Fruit fly (Drosophila melanogaster) whole organism, embryonic: Measurements from ENCODE around the gene CG18063.

Experiments
- Bgb ChIP-seq: fragments of 200-800 bp; sonication (Bioruptor generic); IDR thresholded peaks from 2 replicates; pipeline ENCODE4 v1.3.6; 2022; ENCODE audit warnings: missing biosample characterization, missing genetic modification characterization; ENCODE audit not compliant: partially characterized antibody
- CG10431 ChIP-seq: fragments of 200-800 bp; sonication (Bioruptor generic); optimal IDR thresholded peaks from 3 replicates; lab custom pipeline; 2018; ENCODE audit warnings: missing biosample characterization, mild to moderate bottlenecking, missing genetic modification characterization
- CG10959 ChIP-seq: fragments of 200-800 bp; sonication (Bioruptor generic); IDR thresholded peaks from 2 replicates; pipeline ENCODE4 v1.3.6; 2022; ENCODE audit warnings: missing biosample characterization, missing genetic modification characterization
- CG11398 ChIP-seq: fragments of 200-800 bp; sonication (Bioruptor generic); optimal IDR thresholded peaks from 2 replicates; lab custom pipeline; 2016; ENCODE audit warnings: missing biosample characterization, missing genetic modification characterization
- CG14860 ChIP-seq: fragments of 200-800 bp; sonication (Bioruptor generic); IDR thresholded peaks from 3 replicates; pipeline ENCODE4 v1.3.6; 2022; ENCODE audit warnings: missing biosample characterization, missing genetic modification characterization; ENCODE audit not compliant: partially characterized antibody
- CG14965 ChIP-seq: fragments of 200-800 bp; sonication (Bioruptor generic); optimal IDR thresholded peaks from 2 replicates; lab custom pipeline; 2016; ENCODE audit warnings: missing biosample characterization, missing genetic modification characterization, borderline replicate concordance
- CG1602 ChIP-seq: fragments of 200-800 bp; sonication (Bioruptor generic); optimal IDR thresholded peaks from 3 replicates; lab custom pipeline; 2016; ENCODE audit warnings: missing biosample characterization, missing genetic modification characterization
- CG16779 ChIP-seq: fragments of 200-800 bp; sonication (Bioruptor generic); IDR thresholded peaks from 2 replicates; pipeline ENCODE4 v1.3.6; 2022; ENCODE audit warnings: missing biosample characterization, missing genetic modification characterization
- CG32532 ChIP-seq: fragments of 200-800 bp; sonication (Bioruptor generic); IDR thresholded peaks from 2 replicates; pipeline ENCODE4 v1.3.6; 2022; ENCODE audit warnings: missing biosample characterization, missing genetic modification characterization
- CG34376 ChIP-seq: fragments of 200-800 bp; sonication (Bioruptor generic); optimal IDR thresholded peaks from 2 replicates; lab custom pipeline; 2018; ENCODE audit warnings: missing biosample characterization, mild to moderate bottlenecking, missing genetic modification characterization
- CG42726 ChIP-seq: fragments of 200-800 bp; sonication (Bioruptor generic); IDR thresholded peaks from 2 replicates; pipeline ENCODE4 v1.3.6; 2022; ENCODE audit warnings: missing biosample characterization, missing genetic modification characterization; ENCODE audit not compliant: partially characterized antibody
- CG43689 ChIP-seq: fragments of 200-800 bp; sonication (Bioruptor generic); IDR thresholded peaks from 2 replicates; pipeline ENCODE4 v1.3.6; 2022; ENCODE audit warnings: missing biosample characterization, missing genetic modification characterization
- CG6254 ChIP-seq: fragments of 200-800 bp; sonication (Bioruptor generic); optimal IDR thresholded peaks from 3 replicates; lab custom pipeline; 2017; ENCODE audit warnings: mild to moderate bottlenecking, missing biosample characterization, missing genetic modification reagents, missing genetic modification characterization
- CG8478 ChIP-seq: fragments of >200 bp; optimal IDR thresholded peaks from 2 replicates; lab custom pipeline; 2018
- CG8944 ChIP-seq: fragments of 200-800 bp; sonication (Bioruptor generic); optimal IDR thresholded peaks from 3 replicates; lab custom pipeline; 2016; ENCODE audit warnings: missing biosample characterization, missing genetic modification characterization
- CG9437 ChIP-seq: fragments of 200-800 bp; sonication (Bioruptor generic); optimal IDR thresholded peaks from 2 replicates; lab custom pipeline; 2018; ENCODE audit warnings: missing biosample characterization, mild to moderate bottlenecking, missing genetic modification characterization
- CTCF ChIP-seq: fragments of 200-800 bp; sonication (Bioruptor generic); optimal IDR thresholded peaks from 2 replicates; lab custom pipeline; 2017; ENCODE audit warnings: missing biosample characterization, mild to moderate bottlenecking, missing genetic modification characterization, moderate library complexity
- CoRest ChIP-seq: fragments of 200-800 bp; sonication (Bioruptor generic); optimal IDR thresholded peaks from 3 replicates; lab custom pipeline; 2018; ENCODE audit warnings: missing biosample characterization, mild to moderate bottlenecking, missing genetic modification characterization, moderate library complexity
- CrebB ChIP-seq: fragments of 200-800 bp; sonication (Bioruptor generic); optimal IDR thresholded peaks from 3 replicates; lab custom pipeline; 2018; ENCODE audit warnings: missing biosample characterization, mild to moderate bottlenecking, missing genetic modification characterization
- Dll ChIP-seq: fragments of 200-800 bp; sonication (Bioruptor generic); IDR thresholded peaks from 4 replicates; pipeline ENCODE4 v1.3.6; 2022; ENCODE audit warnings: missing biosample characterization, missing genetic modification characterization; ENCODE audit not compliant: partially characterized antibody
- Fer3 ChIP-seq: fragments of 200-800 bp; sonication (Bioruptor generic); optimal IDR thresholded peaks from 2 replicates; lab custom pipeline; 2018; ENCODE audit warnings: missing biosample characterization, mild to moderate bottlenecking, missing genetic modification characterization, moderate library complexity
- GATAe ChIP-seq: fragments of 200-800 bp; sonication (Bioruptor generic); conservative IDR thresholded peaks from 2 replicates; pipeline ENCODE4 v1.3.6; 2022; ENCODE audit warnings: missing biosample characterization, missing genetic modification characterization
- Gsc ChIP-seq: fragments of 200-800 bp; sonication (Bioruptor generic); IDR thresholded peaks from 2 replicates; pipeline ENCODE4 v1.3.6; 2022; ENCODE audit warnings: missing biosample characterization, missing genetic modification characterization
- HHEX ChIP-seq: fragments of 200-800 bp; sonication (Bioruptor generic); optimal IDR thresholded peaks from 3 replicates; lab custom pipeline; 2017; ENCODE audit warnings: missing biosample characterization, mild to moderate bottlenecking, missing genetic modification characterization, missing genetic modification reagents
- Hey ChIP-seq: fragments of 200-800 bp; sonication (Bioruptor generic); optimal IDR thresholded peaks from 3 replicates; lab custom pipeline; 2018; ENCODE audit warnings: missing biosample characterization, mild to moderate bottlenecking, missing genetic modification characterization
- Hr51 ChIP-seq, 2 experiments: fragments of 200-800 bp; sonication (Bioruptor generic); optimal IDR thresholded peaks; 2 replicates in 1 of 2; 3 replicates in 1 of 2; lab custom pipeline; 2016 to 2018; ENCODE audit warnings: missing biosample characterization in 2 of 2, missing genetic modification characterization in 2 of 2, mild to moderate bottlenecking in 1 of 2, moderate library complexity in 1 of 2
- Meics ChIP-seq: fragments of 200-800 bp; sonication (Bioruptor generic); optimal IDR thresholded peaks from 2 replicates; lab custom pipeline; 2017; ENCODE audit warnings: missing biosample characterization, mild to moderate bottlenecking, missing genetic modification characterization
- Sry-β ChIP-seq: fragments of 200-800 bp; sonication (Bioruptor generic); optimal IDR thresholded peaks from 2 replicates; lab custom pipeline; 2018; ENCODE audit warnings: missing biosample characterization, mild to moderate bottlenecking, missing genetic modification characterization, moderate library complexity
- bbx ChIP-seq: fragments of 200-800 bp; sonication (Bioruptor generic); IDR thresholded peaks from 2 replicates; pipeline ENCODE4 v1.3.6; 2022; ENCODE audit warnings: missing biosample characterization, missing genetic modification characterization; ENCODE audit not compliant: partially characterized antibody
- cas ChIP-seq: fragments of 200-800 bp; sonication (Bioruptor generic); IDR thresholded peaks from 2 replicates; pipeline ENCODE4 v1.3.6; 2022; ENCODE audit warnings: missing biosample characterization, missing genetic modification characterization
- da ChIP-seq: fragments of 200-800 bp; sonication (Bioruptor generic); optimal IDR thresholded peaks from 2 replicates; lab custom pipeline; 2016; ENCODE audit warnings: missing biosample characterization, missing genetic modification characterization
- disco-r ChIP-seq: fragments of 200-800 bp; sonication (Bioruptor generic); optimal IDR thresholded peaks from 2 replicates; lab custom pipeline; 2016; ENCODE audit warnings: missing biosample characterization, missing genetic modification characterization
- fd3F ChIP-seq: fragments of 200-800 bp; sonication (Bioruptor generic); optimal IDR thresholded peaks from 2 replicates; lab custom pipeline; 2018; ENCODE audit warnings: missing biosample characterization, mild to moderate bottlenecking, missing genetic modification characterization, moderate library complexity
- fru ChIP-seq: fragments of >200 bp; optimal IDR thresholded peaks from 2 replicates; lab custom pipeline; 2017
- gem ChIP-seq: fragments of 200-800 bp; sonication (Bioruptor generic); optimal IDR thresholded peaks from 2 replicates; lab custom pipeline; 2019; ENCODE audit warnings: missing biosample characterization, mild to moderate bottlenecking, missing genetic modification characterization, moderate library complexity
- gro ChIP-seq: fragments of 200-800 bp; sonication (Bioruptor generic); optimal IDR thresholded peaks from 2 replicates; lab custom pipeline; 2016; ENCODE audit warnings: missing biosample characterization, missing genetic modification characterization
- hb ChIP-seq: fragments of 200-800 bp; sonication (Bioruptor generic); IDR thresholded peaks from 3 replicates; pipeline ENCODE4 v1.3.6; 2022; ENCODE audit warnings: missing biosample characterization, missing genetic modification characterization; ENCODE audit not compliant: partially characterized antibody
- knrl ChIP-seq: fragments of 200-800 bp; sonication (Bioruptor generic); IDR thresholded peaks from 3 replicates; pipeline ENCODE4 v1.3.6; 2022; ENCODE audit warnings: missing biosample characterization, missing genetic modification characterization; ENCODE audit not compliant: partially characterized antibody
- lola ChIP-seq, 3 experiments: fragments of >200 bp in 2 of 3; fragments of 200-800 bp in 1 of 3; sonication (Bioruptor generic) in 1 of 3; optimal IDR thresholded peaks; 2 replicates each; lab custom pipeline; 2017 to 2019; ENCODE audit warnings: missing biosample characterization in 3 of 3, missing genetic modification characterization in 3 of 3, mild to moderate bottlenecking in 1 of 3, moderate library complexity in 1 of 3
- nerfin-2 ChIP-seq: fragments of 200-800 bp; sonication (Bioruptor generic); IDR thresholded peaks from 2 replicates; pipeline ENCODE4 v1.3.6; 2022; ENCODE audit warnings: missing biosample characterization, missing genetic modification characterization; ENCODE audit not compliant: partially characterized antibody
- pho ChIP-seq: fragments of 200-800 bp; sonication (Bioruptor generic); optimal IDR thresholded peaks from 2 replicates; lab custom pipeline; 2016; ENCODE audit warnings: missing biosample characterization, missing genetic modification characterization
- pita ChIP-seq: fragments of 200-800 bp; sonication (Bioruptor generic); optimal IDR thresholded peaks from 2 replicates; lab custom pipeline; 2017; ENCODE audit warnings: missing biosample characterization, mild to moderate bottlenecking, missing genetic modification characterization
- pros ChIP-seq: fragments of 200-800 bp; sonication (Bioruptor generic); optimal IDR thresholded peaks from 3 replicates; lab custom pipeline; 2019; ENCODE audit warnings: missing biosample characterization, mild to moderate bottlenecking, missing genetic modification characterization, moderate library complexity
- ranshi ChIP-seq: fragments of 200-800 bp; sonication (Bioruptor generic); IDR thresholded peaks from 2 replicates; pipeline ENCODE4 v1.3.6; 2022; ENCODE audit warnings: missing biosample characterization, missing genetic modification characterization
- repo ChIP-seq: fragments of 200-800 bp; sonication (Bioruptor generic); optimal IDR thresholded peaks from 2 replicates; lab custom pipeline; 2016; ENCODE audit warnings: missing biosample characterization, missing genetic modification characterization
- tll ChIP-seq, 2 experiments: fragments of 200-800 bp in 1 of 2; fragments of >200 bp in 1 of 2; sonication (Bioruptor generic) in 1 of 2; optimal IDR thresholded peaks; 2 replicates each; lab custom pipeline; 2017 to 2019; ENCODE audit warnings: missing biosample characterization in 2 of 2, missing genetic modification characterization in 2 of 2, mild to moderate bottlenecking in 1 of 2, moderate library complexity in 1 of 2
- vnd ChIP-seq: fragments of 200-800 bp; sonication (Bioruptor generic); IDR thresholded peaks from 3 replicates; pipeline ENCODE4 v1.3.6; 2022; ENCODE audit warnings: missing biosample characterization, missing genetic modification characterization; ENCODE audit not compliant: partially characterized antibody
- wdn ChIP-seq: fragments of 200-800 bp; sonication (Bioruptor generic); IDR thresholded peaks from 2 replicates; pipeline ENCODE4 v1.3.6; 2022; ENCODE audit warnings: missing biosample characterization, missing genetic modification characterization

The CG18063 gene

dm6 chr2L:15908496-15909276 lies 49.0 kb upstream of the CG18063 start (continued):
- TF ChIP-seq CG10431 = peak; percentile 84
- TF ChIP-seq Meics (GFP tag; lab: Kevin White, UChicago) = peak; percentile 69
- TF ChIP-seq CG14965 (GFP tag; lab: Kevin White, UChicago) = no peak
- TF ChIP-seq tll (GFP tag; optimal IDR thresholded peaks at IDR 0.05; lab: Kevin White, UChicago) = no peak
- peak; percentile 29; the same call in 1 of the 2 replicates for TF ChIP-seq Bgb (GFP tag; lab: Robert Waterston, UW)
- TF ChIP-seq fd3F (GFP tag; lab: Kevin White, UChicago) = peak; percentile 37
- peak in 1 of 2 experiments; percentile 86 for TF ChIP-seq Hr51 (GFP tag; optimal IDR thresholded peaks at IDR 0.05; lab: Kevin White, UChicago)
- no peak for TF ChIP-seq GATAe
- peak; percentile 12 for TF ChIP-seq HHEX (GFP tag; lab: Kevin White, UChicago)
- TF ChIP-seq ranshi (GFP tag; lab: Robert Waterston, UW) = no peak
- no peak for TF ChIP-seq cas
- TF ChIP-seq wdn (GFP tag; lab: Robert Waterston, UW) = no peak
- no peak for TF ChIP-seq CG16779
- TF ChIP-seq Hey (tag; lab: Kevin White, UChicago) = peak; percentile 15
- TF ChIP-seq CG11398 (GFP tag; lab: Kevin White, UChicago) = no peak
- no peak for TF ChIP-seq Gsc
- no peak for TF ChIP-seq CTCF (GFP tag; lab: Kevin White, UChicago)
- peak; percentile 88 for TF ChIP-seq CG34376 (GFP tag; lab: Kevin White, UChicago)
- TF ChIP-seq vnd (GFP tag; lab: Robert Waterston, UW) = no peak
- TF ChIP-seq CG1602 = peak; percentile 37
- peak; percentile 35 for TF ChIP-seq Sry-β (GFP tag; lab: Kevin White, UChicago)
- TF ChIP-seq CG8944 = no peak
- peak; percentile 79 for TF ChIP-seq CG9437 (GFP tag; lab: Kevin White, UChicago)
- TF ChIP-seq da (GFP tag; lab: Kevin White, UChicago) = no peak
- no peak for TF ChIP-seq pita
- peak; percentile 55; the same call in 1 of the 2 replicates for TF ChIP-seq bbx
- no peak; the same call in 3 of the 4 replicates for TF ChIP-seq Dll
- TF ChIP-seq lola (GFP tag; optimal IDR thresholded peaks at IDR 0.05; lab: Kevin White, UChicago) = peak in 1 of 3 experiments; percentile 43
- no peak for TF ChIP-seq CG8478 (lab: Kevin White, UChicago)
- TF ChIP-seq Fer3 (tag; lab: Kevin White, UChicago) = peak; percentile 36
- TF ChIP-seq CrebB (tag; lab: Kevin White, UChicago) = peak; percentile 37
- TF ChIP-seq CG14860 (GFP tag; lab: Robert Waterston, UW) = 0 out of 3 replicates have a peak, but pooled peaks have one; percentile 8
- TF ChIP-seq hb = no peak
- peak; percentile 60 for TF ChIP-seq gro (GFP tag; lab: Kevin White, UChicago)
- 0 out of 2 replicates have a peak, but pooled peaks have one; percentile 17 for TF ChIP-seq nerfin-2 (GFP tag; lab: Robert Waterston, UW)
- TF ChIP-seq CG6254 (GFP tag; lab: Kevin White, UChicago) = peak; percentile 35
- TF ChIP-seq pros (GFP tag; lab: Kevin White, UChicago) = peak; percentile 84
- TF ChIP-seq pho (GFP tag; lab: Kevin White, UChicago) = no peak
- TF ChIP-seq fru (lab: Kevin White, UChicago) = no peak
- peak; percentile 25; the same call in 1 of the 2 replicates for TF ChIP-seq CG32532 (GFP tag; lab: Robert Waterston, UW)
- no peak for TF ChIP-seq CG10959 (GFP tag; lab: Robert Waterston, UW)
- TF ChIP-seq knrl (GFP tag; lab: Robert Waterston, UW) = peak; percentile 35; the same call in 1 of the 3 replicates
- no peak for TF ChIP-seq repo (GFP tag; lab: Kevin White, UChicago)
- peak; percentile 87 for TF ChIP-seq gem (tag; lab: Kevin White, UChicago)
- peak; percentile 77 for TF ChIP-seq CoRest
- TF ChIP-seq CG43689 (GFP tag; lab: Robert Waterston, UW) = no peak
- no peak for TF ChIP-seq disco-r (GFP tag; lab: Kevin White, UChicago)
- no peak for TF ChIP-seq CG42726
